Worm (Caenorhabditis elegans) whole organism, L4 larva: ENCODE data around the gene nhr-172.

Experiments used
- ceh-32 ChIP-seq: sonication (generic microtip); optimal IDR thresholded peaks from 2 replicates; lab custom pipeline; 2016; ENCODE audit warnings: mild to moderate bottlenecking, missing genetic modification characterization, missing compliant biosample characterization; ENCODE audit not compliant: poor library complexity
- ztf-11 ChIP-seq: fragments of 150-350 bp; optimal IDR thresholded peaks from 2 replicates; lab custom pipeline; 2014; ENCODE audit warnings: missing biosample characterization, missing genetic modification characterization

DNA sequence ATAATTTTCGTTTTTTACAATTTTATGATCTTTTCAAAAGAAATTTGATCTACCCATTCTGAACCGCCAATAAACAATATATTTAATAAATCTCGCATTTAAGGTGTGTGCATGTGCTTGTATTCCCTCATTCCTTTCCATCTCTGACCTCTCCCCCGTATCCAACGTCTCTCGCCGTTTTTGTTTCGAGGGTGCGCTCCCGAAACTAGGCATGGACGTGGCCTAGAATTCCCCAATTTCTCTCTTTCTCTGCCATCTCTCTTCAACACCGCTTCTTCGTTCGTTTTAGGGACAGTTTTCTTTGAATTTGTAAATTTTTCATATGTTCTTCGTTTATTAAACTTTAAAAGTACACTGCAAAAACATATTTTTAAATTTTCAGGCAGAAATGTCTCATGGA lies 43.3 kb upstream of the nhr-172 start, which contains the start of gene F25E5.1:
- TF ChIP-seq ceh-32 (tag; lab: Kevin White, UChicago) (no peak), ztf-11 (tag; lab: Kevin White, UChicago) (no peak)
